Fruit fly (Drosophila melanogaster): ENCODE results near the gene CG8578.

CG8578 gene

DNA sequence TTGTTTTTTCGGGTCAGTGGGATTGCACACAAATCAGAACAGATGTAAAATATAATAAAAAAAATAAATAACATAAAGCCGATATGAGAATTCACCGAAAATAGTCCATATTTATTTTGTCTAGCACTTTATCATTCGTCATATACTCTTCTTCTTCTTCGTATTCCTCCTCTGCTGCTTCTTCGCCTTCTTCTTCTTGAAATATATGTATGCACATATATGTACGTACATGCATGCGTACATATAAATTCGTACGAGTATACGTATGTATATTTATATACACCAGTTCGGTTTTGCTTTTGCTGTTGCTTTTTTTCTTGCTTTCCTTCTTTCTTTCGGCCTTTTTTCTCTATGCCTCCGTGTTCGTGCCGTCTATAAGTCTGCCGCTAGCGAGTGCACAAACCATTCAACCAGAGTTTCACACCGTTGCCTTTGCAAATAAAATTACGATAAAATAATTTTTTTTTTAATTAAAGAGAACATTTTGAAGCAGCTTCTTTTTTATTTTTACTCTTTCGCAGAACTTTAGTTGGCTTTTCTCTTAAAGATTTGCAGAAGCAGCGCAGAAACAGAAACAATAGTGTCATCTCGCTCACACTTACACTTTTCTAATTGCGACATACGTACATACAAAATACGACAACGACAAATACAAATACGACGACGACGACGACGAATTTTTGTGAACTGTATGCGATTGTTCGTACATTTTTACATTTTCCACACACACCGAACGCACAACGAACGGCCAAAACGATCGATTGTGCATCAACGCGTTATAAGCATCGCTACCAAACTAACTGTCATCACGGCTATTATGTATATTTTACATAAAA lies 42.4 kb downstream of the CG8578 start (continued):
- no peak for TF ChIP-seq achi (GFP tag; optimal IDR thresholded peaks at IDR 0.05)
- TF ChIP-seq CG8119 (GFP tag; IDR thresholded peaks at IDR 0.05): peak; percentile 92
- TF ChIP-seq Lpt (GFP tag; optimal IDR thresholded peaks at IDR 0.05): peak; percentile 91
- TF ChIP-seq CG32006 (GFP tag; optimal IDR thresholded peaks at IDR 0.05): no peak
- TF ChIP-seq ss (GFP tag; optimal IDR thresholded peaks at IDR 0.05): peak; percentile 97 to 98
- no peak for TF ChIP-seq vri (GFP tag; optimal IDR thresholded peaks at IDR 0.05)
- TF ChIP-seq Eip78C (GFP tag): peak; percentile 76
- TF ChIP-seq Ets96B (tag; optimal IDR thresholded peaks at IDR 0.05): peak; percentile 92
- TF ChIP-seq cyc (GFP tag; optimal IDR thresholded peaks at IDR 0.05): no peak
- TF ChIP-seq Sox102F (GFP tag; optimal IDR thresholded peaks at IDR 0.05): no peak
- TF ChIP-seq spab (GFP tag; optimal IDR thresholded peaks at IDR 0.05): peak; percentile 87
- TF ChIP-seq CG6163 (GFP tag; IDR thresholded peaks at IDR 0.05): peak; percentile 98
- TF ChIP-seq CG6808 (GFP tag; optimal IDR thresholded peaks at IDR 0.05): peak; percentile 94
- TF ChIP-seq eg (GFP tag; IDR thresholded peaks at IDR 0.05): peak; percentile 96

DNA sequence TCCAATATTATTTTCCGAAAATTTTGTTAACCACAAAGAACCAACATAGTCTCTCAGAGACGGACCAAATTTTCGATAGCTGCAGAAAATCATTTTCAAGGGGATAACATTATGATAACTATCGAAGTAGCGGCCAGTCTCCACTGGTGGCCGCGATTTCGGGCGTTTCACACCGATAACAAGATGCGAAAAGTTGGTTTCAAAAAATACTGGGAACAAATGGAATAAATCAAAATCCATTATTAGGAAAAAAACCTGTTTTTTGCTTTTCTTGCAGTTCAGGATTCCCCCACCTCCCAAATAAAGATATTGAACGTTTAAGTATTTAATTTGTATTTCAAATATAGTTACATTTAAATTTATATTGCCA lies 43.0 kb downstream of the CG8578 start, which contains the start of gene tay:
Gene tay (minus strand): TSS at position 65 of the 370 bp plus-strand sequence.
- no peak for TF ChIP-seq CG9139 (GFP tag; optimal IDR thresholded peaks at IDR 0.05)
- TF ChIP-seq CG31627 (GFP tag; optimal IDR thresholded peaks at IDR 0.05): peak; percentile 0
- TF ChIP-seq CG6792 (GFP tag; optimal IDR thresholded peaks at IDR 0.05): no peak
- no peak for TF ChIP-seq Met (GFP tag; optimal IDR thresholded peaks at IDR 0.05)
- peak; percentile 12 for TF ChIP-seq Sox14 (GFP tag; optimal IDR thresholded peaks at IDR 0.05)
- TF ChIP-seq Eip78C (GFP tag): peak; percentile 61
- no peak for TF ChIP-seq salr (GFP tag; optimal IDR thresholded peaks at IDR 0.05)
- TF ChIP-seq CG32006 (GFP tag; optimal IDR thresholded peaks at IDR 0.05): no peak
- peak; percentile 6 for TF ChIP-seq Hr39 (GFP tag; optimal IDR thresholded peaks at IDR 0.05)

DNA sequence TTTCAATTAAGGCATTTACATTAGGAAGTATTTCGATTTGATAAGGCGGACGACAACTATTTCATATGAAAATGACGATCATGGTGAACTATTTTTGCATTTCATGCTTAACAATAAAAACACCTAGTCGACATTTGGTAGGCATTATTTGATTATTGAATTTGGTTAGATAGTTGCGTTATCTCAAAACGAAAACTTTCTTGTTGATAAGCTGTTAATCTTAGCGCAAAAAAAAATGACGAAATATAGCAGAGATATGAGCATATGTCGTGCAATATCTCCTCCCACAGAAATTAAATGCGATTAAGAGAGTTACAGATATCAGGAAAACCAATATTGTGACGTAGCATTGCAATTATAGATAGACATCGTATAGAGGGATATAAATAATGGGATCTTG lies 44.5 kb downstream of the CG8578 start:
- TF ChIP-seq dsx (GFP tag; optimal IDR thresholded peaks at IDR 0.05; ENCODE audit: poor library complexity, severe bottlenecking) (no peak), pdm3 (GFP tag; optimal IDR thresholded peaks at IDR 0.05) (no peak), CG10669 (GFP tag; optimal IDR thresholded peaks at IDR 0.05) (no peak), svp (GFP tag) (no peak), Sox14 (GFP tag; optimal IDR thresholded peaks at IDR 0.05) (no peak), Smox (GFP tag; optimal IDR thresholded peaks at IDR 0.05) (no peak), esn (GFP tag; optimal IDR thresholded peaks at IDR 0.05) (no peak), CG32006 (GFP tag; optimal IDR thresholded peaks at IDR 0.05) (no peak), CG11294 (GFP tag; IDR thresholded peaks at IDR 0.05) (no peak), Eip93F (GFP tag; optimal IDR thresholded peaks at IDR 0.05) (no peak), ss (GFP tag; optimal IDR thresholded peaks at IDR 0.05) (no peak), eg (GFP tag; IDR thresholded peaks at IDR 0.05) (no peak), CG6792 (GFP tag; optimal IDR thresholded peaks at IDR 0.05) (no peak), CG6163 (GFP tag; IDR thresholded peaks at IDR 0.05) (no peak)

DNA sequence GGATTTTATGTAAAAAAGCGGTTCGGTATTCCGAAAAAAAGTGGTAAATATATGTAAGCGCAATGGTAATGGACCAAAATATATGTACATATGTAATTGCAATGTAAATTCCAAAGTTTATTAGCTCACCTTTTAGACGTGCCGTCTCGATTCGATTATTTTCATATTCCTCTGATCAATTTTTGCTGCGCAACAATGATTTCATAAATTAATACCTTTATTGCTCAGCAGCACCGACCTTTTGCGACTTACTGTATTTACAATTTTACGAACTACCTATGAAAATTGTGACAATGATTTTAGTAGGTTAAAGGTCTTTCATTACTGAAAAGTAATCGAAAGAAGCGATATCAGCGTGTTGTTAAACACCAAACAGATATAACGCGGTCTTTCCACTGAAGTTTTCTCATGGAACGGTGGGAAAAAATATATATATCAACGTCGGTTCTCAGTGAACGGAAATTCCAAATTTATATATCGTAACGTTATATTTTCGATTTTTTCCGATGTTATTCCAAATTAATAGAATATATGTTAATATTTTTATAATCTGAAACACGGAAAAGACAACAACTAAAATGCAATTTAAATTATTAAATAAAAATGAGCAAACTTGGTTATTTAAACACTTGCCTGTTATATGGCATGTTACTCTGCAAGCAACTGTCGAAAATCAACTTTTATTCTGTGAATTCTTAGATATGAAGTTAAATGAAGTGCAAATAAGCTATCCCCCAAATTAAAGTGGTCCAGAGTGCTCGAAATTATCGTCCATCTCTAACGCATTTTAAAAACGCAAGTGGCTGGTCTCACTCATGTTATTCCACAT lies 45.7 kb downstream of the CG8578 start, which contains the start of the genes MSBP and CG15916:
Gene MSBP (minus strand): TSS at position 330 of the 829 bp plus-strand sequence.
Gene CG15916 (plus strand): TSS at position 810 of the 829 bp plus-strand sequence.
- TF ChIP-seq Eip75B (GFP tag; optimal IDR thresholded peaks at IDR 0.05) (no peak), CG15336 (GFP tag; IDR thresholded peaks at IDR 0.05) (no peak), fd59A (GFP tag; optimal IDR thresholded peaks at IDR 0.05) (peak; percentile 29), CG3032 (tag; optimal IDR thresholded peaks at IDR 0.05) (peak; percentile 53), pdm3 (GFP tag; optimal IDR thresholded peaks at IDR 0.05) (peak; percentile 49), CG11902 (GFP tag; optimal IDR thresholded peaks at IDR 0.05) (peak; percentile 12), net (GFP tag; optimal IDR thresholded peaks at IDR 0.05) (no peak), Sox15 (GFP tag; optimal IDR thresholded peaks at IDR 0.05) (peak; percentile 41), OdsH (GFP tag; optimal IDR thresholded peaks at IDR 0.05) (peak; percentile 54), Eip93F (GFP tag; optimal IDR thresholded peaks at IDR 0.05) (no peak), Gug (GFP tag; IDR thresholded peaks at IDR 0.05) (peak; percentile 38; the same call in 1 of the 2 replicates), CG8119 (GFP tag; IDR thresholded peaks at IDR 0.05) (no peak), esn (GFP tag; optimal IDR thresholded peaks at IDR 0.05) (peak; percentile 28), CG11762 (GFP tag; optimal IDR thresholded peaks at IDR 0.05; ENCODE audit: insufficient read depth) (no peak), Hr39 (GFP tag; optimal IDR thresholded peaks at IDR 0.05) (peak; percentile 15), CG10669 (GFP tag; optimal IDR thresholded peaks at IDR 0.05) (peak; percentile 28), CG31627 (GFP tag; optimal IDR thresholded peaks at IDR 0.05) (peak; percentile 26), achi (GFP tag; optimal IDR thresholded peaks at IDR 0.05) (peak; percentile 21), CG6276 (GFP tag; optimal IDR thresholded peaks at IDR 0.05) (no peak), CG6792 (GFP tag; optimal IDR thresholded peaks at IDR 0.05) (no peak), Ets96B (tag; optimal IDR thresholded peaks at IDR 0.05) (peak; percentile 2), topi (GFP tag; optimal IDR thresholded peaks at IDR 0.05) (peak; percentile 32)

All from whole organism, prepupa.